Fruit fly (Drosophila melanogaster): ENCODE data around the gene CG15922.

CG15922 gene

dm6 chr3R:20549017-20549854 lies 10.8 kb downstream of the CG15922 start:
- no peak for TF ChIP-seq CTCF (optimal IDR thresholded peaks at IDR 0.05)
- no peak for TF ChIP-seq CG8478 (optimal IDR thresholded peaks at IDR 0.05)

- TF ChIP-seq CTCF (optimal IDR thresholded peaks at IDR 0.05) (no peak), CG8478 (optimal IDR thresholded peaks at IDR 0.05) (no peak)
Measured at dm6 chr3R:20548255-20548654, 11.8 kb downstream of the CG15922 start.

dm6 chr3R:20547758-20548157 lies 12.3 kb downstream of the CG15922 start:
- TF ChIP-seq CG8478 (optimal IDR thresholded peaks at IDR 0.05), result no peak
- no peak for TF ChIP-seq CTCF (optimal IDR thresholded peaks at IDR 0.05)

dm6 chr3R:20546662-20547620 lies 13.1 kb downstream of the CG15922 start:
- TF ChIP-seq CG8478 (optimal IDR thresholded peaks at IDR 0.05), result no peak

- TF ChIP-seq CTCF (optimal IDR thresholded peaks at IDR 0.05) (no peak), CG8478 (optimal IDR thresholded peaks at IDR 0.05) (no peak)
Measured at dm6 chr3R:20545678-20546077, 14.4 kb downstream of the CG15922 start.

- no peak for TF ChIP-seq CG8478 (optimal IDR thresholded peaks at IDR 0.05)
- TF ChIP-seq CTCF (optimal IDR thresholded peaks at IDR 0.05), result no peak
Measured at dm6 chr3R:20544952-20545351, 15.1 kb downstream of the CG15922 start.

- TF ChIP-seq CTCF (optimal IDR thresholded peaks at IDR 0.05) (no peak), CG8478 (optimal IDR thresholded peaks at IDR 0.05) (no peak)
Measured at dm6 chr3R:20543719-20544118, 16.4 kb downstream of the CG15922 start.

- no peak for TF ChIP-seq CG8478 (optimal IDR thresholded peaks at IDR 0.05)
- no peak for TF ChIP-seq CTCF (optimal IDR thresholded peaks at IDR 0.05)
Measured at dm6 chr3R:20543220-20543619, 16.9 kb downstream of the CG15922 start.

dm6 chr3R:20542283-20543144 lies 17.6 kb downstream of the CG15922 start:
- TF ChIP-seq CTCF (optimal IDR thresholded peaks at IDR 0.05) (no peak), CG8478 (optimal IDR thresholded peaks at IDR 0.05) (no peak)

dm6 chr3R:20534575-20534974 lies 25.5 kb downstream of the CG15922 start, which contains the start of the genes MtnE and MtnD:
Gene MtnE (minus strand): TSS chr3R:20534704.
Gene MtnD (plus strand): TSS chr3R:20534962.
- TF ChIP-seq CG8478 (optimal IDR thresholded peaks at IDR 0.05) (no peak), CTCF (optimal IDR thresholded peaks at IDR 0.05) (no peak)

dm6 chr3R:20512368-20512767 lies 47.7 kb downstream of the CG15922 start, which contains the start of gene MFS9:
Gene MFS9 (minus strand): TSS chr3R:20512468.
- no peak for TF ChIP-seq CG8478 (optimal IDR thresholded peaks at IDR 0.05)
- TF ChIP-seq CTCF (optimal IDR thresholded peaks at IDR 0.05), result no peak
